Fruit fly (Drosophila melanogaster): Measurements from ENCODE around the gene CG11885.
A peak's percentile ranks its signal among the peaks of the same experiment; 100 is the strongest.

Gene CG11885

DNA sequence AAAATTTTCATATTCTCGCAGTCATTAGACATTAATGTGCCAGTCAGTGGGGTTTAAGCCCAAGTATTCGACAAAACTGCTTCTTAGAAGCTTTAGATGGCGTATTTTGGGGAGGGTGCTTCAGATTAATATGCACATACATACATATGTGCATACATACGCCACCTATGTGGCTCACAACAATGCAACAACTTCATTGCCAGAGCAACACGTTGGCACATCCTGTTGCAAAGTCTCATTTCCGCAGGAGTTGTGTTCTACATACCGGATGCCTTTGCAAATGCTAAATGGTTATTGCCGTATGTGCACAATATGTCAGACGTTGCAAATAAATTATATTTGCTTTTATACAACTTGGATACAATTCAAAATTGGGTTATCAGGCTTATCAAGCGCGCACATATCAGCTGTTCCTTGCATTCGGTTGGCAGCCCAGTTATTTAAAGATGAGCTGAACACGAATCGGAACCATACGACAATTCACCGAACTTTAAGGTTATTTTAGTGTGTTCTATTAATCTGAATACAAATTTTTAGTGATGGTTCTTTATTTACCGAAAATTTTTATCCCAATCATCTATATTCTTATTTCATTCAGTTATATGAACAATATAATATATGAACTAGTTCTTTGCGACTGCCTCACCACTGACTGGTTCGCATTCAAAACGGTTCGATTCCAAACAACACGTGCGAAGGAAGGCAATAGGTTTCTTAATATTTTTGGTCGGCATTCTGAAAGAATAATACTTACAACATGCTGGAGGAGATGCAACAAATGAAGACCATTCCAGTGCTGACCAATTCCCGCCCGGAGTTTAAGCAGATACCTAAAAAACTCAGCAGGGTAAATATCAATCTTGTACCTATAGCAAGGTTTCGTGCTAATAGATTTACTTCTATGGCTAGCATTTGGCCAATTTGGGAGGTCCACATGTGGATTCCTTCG is 17.3 kb downstream of the CG11885 start, which contains the start of gene Polr1B:
Polr1B (plus strand) TSS at position 659 of the 949 bp plus-strand sequence.
- TF ChIP-seq Hr78 (GFP tag; optimal IDR thresholded peaks at IDR 0.05) (no peak), CrebA (GFP tag; optimal IDR thresholded peaks at IDR 0.05; ENCODE audit: borderline replicate concordance) (no peak), CG9705 (GFP tag; optimal IDR thresholded peaks at IDR 0.05) (peak; percentile 18), Myc (optimal IDR thresholded peaks at IDR 0.05) (peak; percentile 74), jim (GFP tag; optimal IDR thresholded peaks at IDR 0.05) (no peak), woc (GFP tag; optimal IDR thresholded peaks at IDR 0.05) (peak; percentile 70), fru (GFP tag; optimal IDR thresholded peaks at IDR 0.05) (no peak)

DNA sequence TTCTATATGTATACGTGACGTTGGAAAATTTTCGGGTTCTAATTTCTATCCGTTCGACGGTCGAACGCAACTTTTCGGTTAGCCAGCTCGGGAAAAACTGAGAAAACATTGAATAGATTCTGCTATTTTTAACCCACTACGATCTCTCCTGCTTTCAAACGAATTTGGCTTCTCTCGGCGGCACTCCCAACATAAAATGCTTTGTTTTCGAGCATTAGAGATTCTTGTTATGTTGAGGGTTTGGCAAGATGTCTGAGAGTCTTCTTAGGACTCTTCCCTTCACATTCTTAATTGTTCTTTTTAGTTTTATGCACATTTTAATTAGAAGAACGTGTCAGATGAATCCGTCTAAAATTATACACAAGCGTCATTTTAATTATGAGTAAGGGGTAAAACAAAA is 19.2 kb downstream of the CG11885 start, which contains the start of gene CG4213:
CG4213 (minus strand) TSS at position 101 of the 400 bp plus-strand sequence.
- TF ChIP-seq h (GFP tag; optimal IDR thresholded peaks at IDR 0.05) (no peak), lola (GFP tag; optimal IDR thresholded peaks at IDR 0.05) (no peak), dsf (GFP tag; optimal IDR thresholded peaks at IDR 0.05; ENCODE audit: borderline replicate concordance) (no peak)

DNA sequence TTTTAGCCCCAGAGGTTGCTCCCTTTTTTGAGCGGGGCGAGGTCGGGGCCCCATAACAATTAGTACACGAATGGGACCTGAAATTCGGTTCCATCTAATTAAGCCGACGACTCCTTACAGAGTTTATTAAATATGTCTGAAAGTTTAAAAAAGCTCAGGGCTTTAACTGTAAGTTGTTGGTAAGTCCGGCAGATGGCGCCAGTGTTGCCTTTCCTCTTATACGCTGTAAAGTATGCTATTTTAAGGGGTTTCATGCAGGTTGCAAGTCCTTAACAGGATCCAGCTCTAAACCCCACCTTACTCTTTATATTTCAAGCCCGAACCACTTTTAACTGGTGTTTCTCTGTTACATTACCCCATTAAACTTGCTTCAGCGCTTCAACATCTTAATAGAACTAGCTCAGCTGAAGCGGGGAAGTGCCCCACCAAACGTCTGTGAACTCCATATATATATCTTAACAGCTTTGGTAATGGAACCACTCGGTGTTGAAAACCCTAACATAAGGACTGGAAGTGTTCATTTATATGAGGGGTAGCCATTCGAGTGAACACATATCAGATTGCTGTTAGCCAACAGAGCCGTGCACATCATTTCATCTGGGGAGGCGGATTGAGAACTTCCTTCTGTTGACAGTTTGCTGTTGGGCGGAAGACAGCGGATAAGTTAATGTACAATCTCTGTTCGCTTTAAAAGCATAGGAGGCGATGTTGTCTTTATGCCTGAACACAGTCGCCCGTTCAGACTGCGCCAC is 25.7 kb downstream of the CG11885 start:
- TF ChIP-seq Myc (optimal IDR thresholded peaks at IDR 0.05) (peak; percentile 13), usp (GFP tag; optimal IDR thresholded peaks at IDR 0.05) (no peak)

DNA sequence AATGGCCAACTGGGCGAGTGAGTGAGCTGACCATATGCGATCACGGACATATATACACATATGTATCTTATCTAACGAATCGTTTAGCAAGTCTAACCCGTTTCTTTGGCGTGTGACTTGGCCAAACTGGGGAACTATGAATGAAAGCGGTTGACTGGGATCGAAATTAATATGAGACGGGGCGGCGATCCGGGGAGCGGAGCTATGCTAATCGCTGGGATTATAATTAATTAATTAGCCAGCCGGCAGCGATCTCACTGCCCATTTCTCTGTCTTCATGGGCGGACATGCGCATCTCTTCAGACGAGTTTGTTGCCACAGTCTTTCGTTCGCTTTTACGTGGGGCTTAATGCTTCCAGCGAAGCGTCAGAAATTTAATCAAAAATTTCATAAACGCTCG is 28.7 kb downstream of the CG11885 start:
- no peak for TF ChIP-seq HLH106 (tag; optimal IDR thresholded peaks at IDR 0.05)
- no peak for TF ChIP-seq N (GFP tag; optimal IDR thresholded peaks at IDR 0.05)
- no peak for TF ChIP-seq woc (GFP tag; optimal IDR thresholded peaks at IDR 0.05)
- TF ChIP-seq sv (GFP tag; optimal IDR thresholded peaks at IDR 0.05), result no peak
- no peak for TF ChIP-seq OdsH (GFP tag; optimal IDR thresholded peaks at IDR 0.05)
- no peak for TF ChIP-seq Dif (GFP tag; optimal IDR thresholded peaks at IDR 0.05; ENCODE audit: partially characterized antibody)
- TF ChIP-seq Hr83 (GFP tag; optimal IDR thresholded peaks at IDR 0.05; ENCODE audit: poor library complexity, severe bottlenecking), result no peak
- no peak for TF ChIP-seq br (GFP tag; optimal IDR thresholded peaks at IDR 0.05)
- TF ChIP-seq Hr78 (GFP tag; optimal IDR thresholded peaks at IDR 0.05), result no peak
- no peak for TF ChIP-seq dmrt93B (GFP tag; optimal IDR thresholded peaks at IDR 0.05)
- TF ChIP-seq Rel (GFP tag; optimal IDR thresholded peaks at IDR 0.05), result no peak
- TF ChIP-seq Rel (tag; optimal IDR thresholded peaks at IDR 0.05), result no peak
- no peak for TF ChIP-seq GATAd (GFP tag; optimal IDR thresholded peaks at IDR 0.05)
- no peak for TF ChIP-seq Myc (optimal IDR thresholded peaks at IDR 0.05)
- TF ChIP-seq dl (GFP tag; optimal IDR thresholded peaks at IDR 0.05; ENCODE audit: insufficient read depth in 1 of 2, partially characterized antibody in 2 of 2), result no peak
- no peak for TF ChIP-seq lola (GFP tag; optimal IDR thresholded peaks at IDR 0.05)

DNA sequence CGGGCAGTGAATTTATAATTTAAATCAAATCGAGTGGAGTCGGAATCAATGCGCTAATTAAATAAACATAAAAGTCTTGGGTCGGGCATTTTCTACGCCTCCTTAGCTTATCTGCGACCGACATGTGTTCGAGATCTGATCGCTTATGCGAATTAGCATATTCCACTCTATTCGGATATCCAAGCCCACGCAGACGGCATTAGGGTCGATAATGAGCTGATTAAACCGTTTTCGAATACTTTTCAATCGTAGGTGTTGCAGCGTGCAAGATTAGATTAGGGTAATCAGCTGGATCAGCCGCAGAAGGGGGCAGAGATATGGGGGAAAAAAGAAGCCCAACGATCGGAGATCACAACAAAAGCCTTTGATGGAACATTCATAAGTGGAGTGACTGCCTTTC is 30.7 kb downstream of the CG11885 start:
- no peak for TF ChIP-seq dmrt93B (GFP tag; optimal IDR thresholded peaks at IDR 0.05)
- TF ChIP-seq Dfd (GFP tag; optimal IDR thresholded peaks at IDR 0.05), result no peak
- no peak for TF ChIP-seq fru (GFP tag; optimal IDR thresholded peaks at IDR 0.05)
- no peak for TF ChIP-seq ey (GFP tag; optimal IDR thresholded peaks at IDR 0.05)
- no peak for TF ChIP-seq Myc (optimal IDR thresholded peaks at IDR 0.05)
- TF ChIP-seq psq (GFP tag; optimal IDR thresholded peaks at IDR 0.05), result no peak
- no peak for TF ChIP-seq OdsH (GFP tag; optimal IDR thresholded peaks at IDR 0.05)
- no peak for TF ChIP-seq br (GFP tag; optimal IDR thresholded peaks at IDR 0.05)
- TF ChIP-seq CG9705 (GFP tag; optimal IDR thresholded peaks at IDR 0.05), result no peak
- TF ChIP-seq woc (GFP tag; optimal IDR thresholded peaks at IDR 0.05), result no peak
- TF ChIP-seq rgr (GFP tag; optimal IDR thresholded peaks at IDR 0.05), result no peak

DNA sequence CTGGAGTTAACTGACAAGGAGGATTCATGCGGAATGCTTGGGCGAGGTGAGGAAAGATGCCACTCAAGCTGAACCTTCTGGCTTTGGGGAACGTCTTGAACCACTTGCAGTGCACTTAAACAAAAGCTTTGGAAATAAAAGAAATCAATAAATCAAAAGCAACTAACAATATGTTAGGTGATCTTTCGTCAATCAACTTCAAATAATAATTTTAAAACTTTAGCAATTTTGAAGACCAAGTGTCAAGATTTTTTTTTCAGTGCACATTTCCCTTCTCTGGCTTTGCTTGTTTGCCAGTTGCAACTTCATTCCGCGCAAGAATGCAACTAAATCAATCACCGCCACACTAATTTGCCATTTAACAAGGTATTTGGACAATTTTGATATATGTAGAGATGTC is 38.4 kb downstream of the CG11885 start:
- TF ChIP-seq Hr78 (GFP tag; optimal IDR thresholded peaks at IDR 0.05) (no peak), OdsH (GFP tag; optimal IDR thresholded peaks at IDR 0.05) (peak; percentile 57), Dif (GFP tag; optimal IDR thresholded peaks at IDR 0.05; ENCODE audit: partially characterized antibody) (no peak), ey (GFP tag; optimal IDR thresholded peaks at IDR 0.05) (peak; percentile 63), tai (GFP tag; optimal IDR thresholded peaks at IDR 0.05) (no peak), Jra (GFP tag; optimal IDR thresholded peaks at IDR 0.05) (peak; percentile 19), dmrt93B (GFP tag; optimal IDR thresholded peaks at IDR 0.05) (peak; percentile 5), woc (GFP tag; optimal IDR thresholded peaks at IDR 0.05) (peak; percentile 36), brk (GFP tag; optimal IDR thresholded peaks at IDR 0.05) (peak; percentile 64), Rel (GFP tag; optimal IDR thresholded peaks at IDR 0.05) (no peak), Rel (tag; optimal IDR thresholded peaks at IDR 0.05) (peak; percentile 1), Sp1 (GFP tag; optimal IDR thresholded peaks at IDR 0.05) (peak; percentile 55), foxo (GFP tag; optimal IDR thresholded peaks at IDR 0.05) (peak in 1 of 2 experiments; percentile 70), CrebA (GFP tag; optimal IDR thresholded peaks at IDR 0.05; ENCODE audit: borderline replicate concordance) (no peak), HLH106 (tag; optimal IDR thresholded peaks at IDR 0.05) (peak; percentile 62), N (GFP tag; optimal IDR thresholded peaks at IDR 0.05) (no peak), CG9705 (GFP tag; optimal IDR thresholded peaks at IDR 0.05) (no peak), CG32264 (GFP tag; optimal IDR thresholded peaks at IDR 0.05) (no peak), pan (optimal IDR thresholded peaks at IDR 0.05) (no peak), usp (GFP tag; optimal IDR thresholded peaks at IDR 0.05) (no peak), Vsx2 (GFP tag; optimal IDR thresholded peaks at IDR 0.05; ENCODE audit: partially characterized antibody) (no peak)

Measured in whole organism, wandering third instar larva.